Fruit fly (Drosophila melanogaster): ENCODE results near the gene PIG-C.

PIG-C gene

DNA sequence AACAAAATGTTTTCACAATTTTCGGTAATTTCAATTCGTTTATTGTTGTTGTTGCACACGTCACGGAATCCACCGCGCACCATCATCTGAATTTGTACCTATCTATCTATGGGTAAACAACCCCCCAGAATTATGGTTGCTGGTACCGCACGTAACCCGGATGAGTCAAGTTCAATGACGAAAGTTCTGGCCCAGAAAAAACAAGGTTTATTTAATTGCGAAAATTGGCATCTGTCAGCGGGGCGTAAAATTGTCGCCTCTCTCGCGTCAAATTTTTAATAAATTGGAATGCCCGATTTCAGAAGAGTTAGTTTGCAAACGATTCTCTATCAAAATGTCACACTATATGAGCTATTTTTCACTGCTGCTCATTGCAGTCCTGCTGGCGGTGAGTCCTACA lies 50.9 kb downstream of the PIG-C start, which contains the start of gene CG34265:
CG34265 (plus strand) TSS at position 301 of the 400 bp plus-strand sequence.
- TF ChIP-seq CG6854 (GFP tag; optimal IDR thresholded peaks at IDR 0.05) (no peak), CG7368 (GFP tag; optimal IDR thresholded peaks at IDR 0.05) (no peak), acj6 (GFP tag; optimal IDR thresholded peaks at IDR 0.05) (no peak), Lpt (GFP tag; optimal IDR thresholded peaks at IDR 0.05) (no peak), CG11762 (GFP tag; optimal IDR thresholded peaks at IDR 0.05; ENCODE audit: insufficient read depth) (no peak), OdsH (GFP tag; optimal IDR thresholded peaks at IDR 0.05) (no peak)
